Worm (Caenorhabditis elegans) whole organism, early embryonic: ENCODE data around the gene cest-31.

ENCODE experiments used
- B0310.2 ChIP-seq: sonication (generic microtip); optimal IDR thresholded peaks from 2 replicates; lab custom pipeline; 2016; ENCODE audit warnings: mild to moderate bottlenecking, missing genetic modification characterization, missing compliant biosample characterization
- aly-1 ChIP-seq: sonication (generic microtip); optimal IDR thresholded peaks from 2 replicates; lab custom pipeline; 2016; ENCODE audit warnings: missing genetic modification characterization, missing compliant biosample characterization
- ama-1 ChIP-seq: fragments of 150-350 bp; optimal IDR thresholded peaks from 2 replicates; lab custom pipeline; 2014
- ceh-36 ChIP-seq: sonication (generic microtip); optimal IDR thresholded peaks from 2 replicates; lab custom pipeline; 2016; ENCODE audit warnings: missing genetic modification characterization, inconsistent platforms, missing compliant biosample characterization
- flt-1 ChIP-seq: fragments of 200-800 bp; sonication (Bioruptor generic); IDR thresholded peaks from 2 replicates; pipeline ENCODE4 v1.3.6; 2022; ENCODE audit warnings: missing genetic modification characterization, missing compliant biosample characterization
- hmbx-1 ChIP-seq: sonication (generic microtip); optimal IDR thresholded peaks from 2 replicates; lab custom pipeline; 2016; ENCODE audit warnings: mild to moderate bottlenecking, missing genetic modification characterization, missing compliant biosample characterization
- hnd-1 ChIP-seq: sonication (generic microtip); optimal IDR thresholded peaks from 2 replicates; lab custom pipeline; 2016; ENCODE audit warnings: missing genetic modification characterization, missing compliant biosample characterization
- scrt-1 ChIP-seq: fragments of 200-800 bp; sonication (Bioruptor generic); IDR thresholded peaks from 2 replicates; pipeline ENCODE4 v1.3.6; 2022; ENCODE audit warnings: missing genetic modification characterization, missing compliant biosample characterization
- sea-1 ChIP-seq: fragments of 200-800 bp; sonication (Bioruptor generic); conservative IDR thresholded peaks from 2 replicates; pipeline ENCODE4 v1.3.6; 2022; ENCODE audit warnings: missing genetic modification characterization, missing compliant biosample characterization
- tbx-11 ChIP-seq: fragments of 200-800 bp; sonication (Bioruptor generic); IDR thresholded peaks from 2 replicates; pipeline ENCODE4 v1.3.6; 2022; ENCODE audit warnings: missing genetic modification characterization, missing compliant biosample characterization
- tbx-37 ChIP-seq: fragments of 200-800 bp; sonication (Bioruptor generic); conservative IDR thresholded peaks from 2 replicates; pipeline ENCODE4 v1.3.6; 2022; ENCODE audit warnings: missing genetic modification reagents, missing genetic modification characterization, missing compliant biosample characterization

ce11 chrV:6688392-6688791 lies 14.3 kb downstream of the cest-31 start, which contains the start of gene K11G9.5:
- TF ChIP-seq ama-1 (lab: Kevin White, UChicago) = no peak
- no peak for TF ChIP-seq tbx-37 (GFP tag; lab: Robert Waterston, UW)
- TF ChIP-seq hnd-1 = no peak
- no peak for TF ChIP-seq aly-1 (tag; lab: Kevin White, UChicago)
- no peak for TF ChIP-seq flt-1 (GFP tag; lab: Robert Waterston, UW)
- no peak for TF ChIP-seq hmbx-1 (tag; lab: Kevin White, UChicago)
- TF ChIP-seq scrt-1 = no peak
- no peak for TF ChIP-seq sea-1 (GFP tag; lab: Robert Waterston, UW)
- TF ChIP-seq tbx-11 (GFP tag; lab: Robert Waterston, UW) = no peak
- TF ChIP-seq B0310.2 (tag; lab: Kevin White, UChicago) = no peak
- no peak for TF ChIP-seq ceh-36
